Worm (Caenorhabditis elegans) whole organism, late embryonic: ENCODE data around the gene sut-1.

Experiments
- ceh-9 ChIP-seq: sonication (generic microtip); optimal IDR thresholded peaks from 2 replicates; lab custom pipeline; 2016; ENCODE audit warnings: mild to moderate bottlenecking, missing genetic modification characterization, inconsistent platforms, missing compliant biosample characterization
- pag-3 ChIP-seq: sonication (generic microtip); optimal IDR thresholded peaks from 2 replicates; lab custom pipeline; 2016; ENCODE audit warnings: missing compliant biosample characterization, missing genetic modification characterization, borderline replicate concordance
- pha-2 ChIP-seq: sonication (generic microtip); optimal IDR thresholded peaks from 2 replicates; lab custom pipeline; 2017; ENCODE audit warnings: mild to moderate bottlenecking, missing genetic modification characterization, missing compliant biosample characterization
- pha-4 ChIP-seq: fragments of 150-350 bp; optimal IDR thresholded peaks from 2 replicates; lab custom pipeline; 2018; ENCODE audit warnings: missing biosample characterization, missing genetic modification reagents, missing genetic modification characterization
- sox-2 ChIP-seq: fragments of 200-800 bp; sonication (Bioruptor generic); IDR thresholded peaks from 2 replicates; pipeline ENCODE4 v1.3.6; 2022; ENCODE audit warnings: missing genetic modification reagents, missing genetic modification characterization, missing compliant biosample characterization
- sox-4 ChIP-seq: sonication (generic microtip); optimal IDR thresholded peaks from 2 replicates; lab custom pipeline; 2017; ENCODE audit warnings: mild to moderate bottlenecking, missing genetic modification characterization, inconsistent platforms, missing compliant biosample characterization

DNA sequence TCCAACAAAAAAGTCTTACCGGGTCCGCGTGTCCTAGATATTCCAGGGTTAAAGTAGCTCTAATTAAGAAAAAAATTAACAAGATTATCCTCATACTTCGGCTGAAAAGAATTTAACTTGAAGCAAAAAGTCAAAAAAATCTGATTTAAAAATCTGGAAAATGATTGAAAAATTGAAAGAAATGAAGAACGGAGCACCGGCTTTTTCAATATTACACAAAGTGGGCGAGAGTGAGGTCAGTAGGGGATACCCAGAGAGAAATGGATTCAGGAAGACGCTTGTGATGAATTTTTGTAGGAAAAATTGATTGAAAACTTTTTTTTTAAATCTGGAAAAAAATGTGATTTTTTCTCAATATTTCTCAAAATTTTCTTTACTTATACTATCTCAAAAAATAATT lies 22.3 kb downstream of the sut-1 start, which contains the start of gene pho-14:
- no peak for TF ChIP-seq pha-4 (tag; lab: Kevin White, UChicago)
- TF ChIP-seq sox-2, result no peak
- TF ChIP-seq sox-4 (tag; lab: Kevin White, UChicago), result no peak
- no peak for TF ChIP-seq ceh-9
- no peak for TF ChIP-seq pha-2 (tag; lab: Kevin White, UChicago)
- no peak for TF ChIP-seq pag-3
